ENCODE assay signal across 6 worm cellular contexts in genomic region chrIV:14456667-14457066, ce11.
A peak's percentile ranks its signal among the peaks of the same experiment; 100 is the strongest.
TF ChIP-seq lines count a peak whose summit lies in the region.

nspg-9 (plus strand) TSS chrIV:14456900.

TF ChIP-seq in whole organism, L1 larva, 84 proteins besides CTCF, POLR2A, EP300 and RAD21 (continues in another document):
- peak; percentile 67 for TF ChIP-seq elt-2 (tag; optimal IDR thresholded peaks at IDR 0.05; lab: Kevin White, UChicago)
- TF ChIP-seq C34B4.2 (tag; optimal IDR thresholded peaks at IDR 0.05; lab: Kevin White, UChicago) = no peak
- TF ChIP-seq fkh-4 (tag; optimal IDR thresholded peaks at IDR 0.05; lab: Kevin White, UChicago; ENCODE audit: borderline replicate concordance) = no peak
- TF ChIP-seq fkh-8 (tag; optimal IDR thresholded peaks at IDR 0.05; lab: Kevin White, UChicago) = no peak
- TF ChIP-seq nhr-90 (tag; optimal IDR thresholded peaks at IDR 0.05; lab: Kevin White, UChicago; ENCODE audit: poor library complexity) = peak; percentile 4
- TF ChIP-seq hlh-4 (tag; optimal IDR thresholded peaks at IDR 0.05; lab: Kevin White, UChicago) = no peak
- peak in 1 of 2 experiments; percentile 34 for TF ChIP-seq lin-35 (GFP tag; optimal IDR thresholded peaks at IDR 0.05; lab: Kevin White, UChicago)
- no peak for TF ChIP-seq ets-5 (GFP tag; IDR thresholded peaks at IDR 0.05; lab: Robert Waterston, UW)
- TF ChIP-seq ceh-88 (GFP tag; IDR thresholded peaks at IDR 0.05; lab: Robert Waterston, UW) = no peak
- no peak for TF ChIP-seq C16A3.4 (tag; optimal IDR thresholded peaks at IDR 0.05; lab: Kevin White, UChicago)
- TF ChIP-seq ztf-11 (tag; optimal IDR thresholded peaks at IDR 0.05; lab: Kevin White, UChicago) = no peak
- TF ChIP-seq nhr-19 (GFP tag; conservative IDR thresholded peaks at IDR 0.05; lab: Robert Waterston, UW) = no peak
- no peak for TF ChIP-seq jun-1 (tag; optimal IDR thresholded peaks at IDR 0.05; lab: Kevin White, UChicago)
- TF ChIP-seq nhr-11 (tag; optimal IDR thresholded peaks at IDR 0.05; lab: Kevin White, UChicago) = no peak
- no peak for TF ChIP-seq ceh-90 (tag; optimal IDR thresholded peaks at IDR 0.05; lab: Kevin White, UChicago)

TF ChIP-seq in whole organism, L2 larva, 48 proteins besides CTCF, POLR2A, EP300 and RAD21:
- no peak for TF ChIP-seq skn-1 (tag; optimal IDR thresholded peaks at IDR 0.05; lab: Kevin White, UChicago)
- peak; percentile 16 for TF ChIP-seq gmeb-1 (tag; optimal IDR thresholded peaks at IDR 0.05; lab: Kevin White, UChicago)
- TF ChIP-seq lin-39 (tag; optimal IDR thresholded peaks at IDR 0.05; lab: Kevin White, UChicago) = no peak
- TF ChIP-seq fos-1 (tag; optimal IDR thresholded peaks at IDR 0.05; lab: Kevin White, UChicago) = peak; percentile 88
- peak; percentile 39 for TF ChIP-seq crh-2 (tag; optimal IDR thresholded peaks at IDR 0.05; lab: Kevin White, UChicago)
- peak; percentile 27 for TF ChIP-seq nhr-129 (tag; optimal IDR thresholded peaks at IDR 0.05; lab: Kevin White, UChicago)
- no peak for TF ChIP-seq nhr-25 (tag; optimal IDR thresholded peaks at IDR 0.05; lab: Kevin White, UChicago)

TF ChIP-seq in whole organism, L3 larva, 47 proteins besides CTCF, POLR2A, EP300 and RAD21:
- TF ChIP-seq mml-1 (tag; optimal IDR thresholded peaks at IDR 0.05; lab: Kevin White, UChicago) = no peak
- TF ChIP-seq elt-2 (tag; optimal IDR thresholded peaks at IDR 0.05; lab: Kevin White, UChicago) = peak; percentile 87
- peak; percentile 65 for TF ChIP-seq pqm-1 (tag; optimal IDR thresholded peaks at IDR 0.05; lab: Kevin White, UChicago)

TF ChIP-seq in whole organism, L4 larva, 104 proteins besides CTCF, POLR2A, EP300 and RAD21:
- TF ChIP-seq daf-16 (GFP tag; optimal IDR thresholded peaks at IDR 0.05; lab: Kevin White, UChicago) (no peak), daf-16 (tag; optimal IDR thresholded peaks at IDR 0.05; lab: Kevin White, UChicago) (peak; percentile 76), mxl-3 (GFP tag; optimal IDR thresholded peaks at IDR 0.05; lab: Kevin White, UChicago) (peak; percentile 44), php-3 (GFP tag; IDR thresholded peaks at IDR 0.05; lab: Robert Waterston, UW) (peak; percentile 71), dve-1 (tag; optimal IDR thresholded peaks at IDR 0.05; lab: Kevin White, UChicago; ENCODE audit: insufficient read depth) (peak; percentile 76), hlh-11 (tag; optimal IDR thresholded peaks at IDR 0.05; lab: Kevin White, UChicago) (peak; percentile 61), tra-1 (GFP tag; IDR thresholded peaks at IDR 0.05; lab: Robert Waterston, UW) (0 out of 2 replicates have a peak, but pooled peaks have one; percentile 8), dmd-6 (GFP tag; IDR thresholded peaks at IDR 0.05; lab: Robert Waterston, UW) (peak; percentile 67), nhr-11 (tag; optimal IDR thresholded peaks at IDR 0.05; lab: Kevin White, UChicago) (no peak), sdz-12 (GFP tag; optimal IDR thresholded peaks at IDR 0.05; lab: Kevin White, UChicago) (no peak), pqm-1 (tag; optimal IDR thresholded peaks at IDR 0.05; lab: Kevin White, UChicago) (peak; percentile 93), nhr-28 (tag; optimal IDR thresholded peaks at IDR 0.05; lab: Kevin White, UChicago) (peak; percentile 91), nhr-76 (tag; optimal IDR thresholded peaks at IDR 0.05; lab: Kevin White, UChicago) (no peak)

TF ChIP-seq in whole organism, late embryonic, 69 proteins besides CTCF, POLR2A, EP300 and RAD21:
- TF ChIP-seq lim-6 (tag; optimal IDR thresholded peaks at IDR 0.05; lab: Kevin White, UChicago) (no peak), elt-2 (tag; optimal IDR thresholded peaks at IDR 0.05; lab: Kevin White, UChicago) (peak; percentile 50), ceh-34 (tag; optimal IDR thresholded peaks at IDR 0.05; lab: Kevin White, UChicago) (no peak)

TF ChIP-seq in whole organism, young adult, 124 proteins besides CTCF, POLR2A, EP300 and RAD21:
- TF ChIP-seq F23B12.7 (tag; optimal IDR thresholded peaks at IDR 0.05; lab: Kevin White, UChicago; ENCODE audit: insufficient read depth) (no peak), egrh-3 (GFP tag; IDR thresholded peaks at IDR 0.05; lab: Robert Waterston, UW) (no peak), dox-1 (GFP tag; IDR thresholded peaks at IDR 0.05; lab: Robert Waterston, UW) (peak; percentile 70), madf-6 (GFP tag; IDR thresholded peaks at IDR 0.05; lab: Robert Waterston, UW) (no peak), Y79H2A.3 (GFP tag; conservative IDR thresholded peaks at IDR 0.05; lab: Robert Waterston, UW) (no peak), attf-3 (GFP tag; conservative IDR thresholded peaks at IDR 0.05; lab: Robert Waterston, UW) (no peak), nhr-80 (tag; optimal IDR thresholded peaks at IDR 0.05; lab: Kevin White, UChicago) (peak; percentile 83), let-607 (tag; optimal IDR thresholded peaks at IDR 0.05; lab: Kevin White, UChicago) (peak in 1 of 2 experiments; percentile 65), B0261.1 (tag; optimal IDR thresholded peaks at IDR 0.05; lab: Kevin White, UChicago) (no peak), snpc-4 (GFP tag; optimal IDR thresholded peaks at IDR 0.05; lab: Kevin White, UChicago) (no peak), snpc-4 (tag; optimal IDR thresholded peaks at IDR 0.05; lab: Kevin White, UChicago) (peak in 2 of 4 experiments; percentile 21 to 22)
